Worm (Caenorhabditis elegans): ENCODE results near the gene skr-7.

The skr-7 gene

DNA sequence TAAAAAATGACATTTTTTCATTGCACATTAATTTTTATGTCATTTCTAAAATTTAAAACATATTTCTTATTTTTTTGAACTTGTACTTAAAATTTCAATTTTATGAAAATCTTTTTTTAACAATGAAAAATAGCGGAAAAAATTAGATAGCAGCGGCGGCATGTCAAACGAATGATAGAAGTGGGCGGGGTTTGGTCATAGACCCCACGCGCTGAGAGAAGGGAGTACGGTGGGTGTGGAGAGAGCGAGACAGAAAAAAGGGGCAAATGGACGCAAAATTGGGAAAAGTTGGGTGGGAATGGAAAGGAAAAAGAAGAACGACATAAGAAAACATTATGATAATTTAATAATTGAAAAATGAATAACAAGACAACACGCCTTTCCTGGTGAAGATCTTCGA is 34.3 kb upstream of the skr-7 start:
- TF ChIP-seq nfya-1 (tag; optimal IDR thresholded peaks at IDR 0.05; ENCODE audit: insufficient read depth) (peak; percentile 93), ceh-16 (tag; optimal IDR thresholded peaks at IDR 0.05) (no peak)

DNA sequence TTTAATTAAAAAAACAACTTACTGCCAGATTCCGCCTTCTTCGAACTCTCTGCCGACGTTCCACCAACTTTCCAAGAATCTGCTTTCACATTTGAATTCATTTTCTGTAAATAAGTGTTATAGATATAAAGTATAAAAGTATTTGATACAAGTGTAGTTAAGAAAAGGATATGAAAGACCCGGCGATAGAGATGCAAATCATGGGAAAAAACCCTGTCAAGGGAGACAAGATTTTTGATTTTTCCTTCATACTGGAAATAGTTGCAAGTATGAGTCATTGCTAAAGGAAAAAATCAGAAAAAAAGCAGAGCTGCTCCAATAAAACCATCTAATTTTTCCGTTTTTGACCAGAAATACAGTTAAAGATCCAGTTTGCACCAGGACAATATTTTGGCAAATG is 26.0 kb upstream of the skr-7 start, which contains the start of gene F13A2.3:
F13A2.3 (minus strand) TSS at position 101 of the 400 bp plus-strand sequence.
- TF ChIP-seq eor-1 (tag; optimal IDR thresholded peaks at IDR 0.05) (no peak), elt-2 (tag; optimal IDR thresholded peaks at IDR 0.05) (no peak), lsy-12 (tag; optimal IDR thresholded peaks at IDR 0.05) (no peak), nhr-67 (tag; optimal IDR thresholded peaks at IDR 0.05) (no peak), nhr-12 (tag; optimal IDR thresholded peaks at IDR 0.05) (no peak), lin-39 (tag; optimal IDR thresholded peaks at IDR 0.05) (no peak)

DNA sequence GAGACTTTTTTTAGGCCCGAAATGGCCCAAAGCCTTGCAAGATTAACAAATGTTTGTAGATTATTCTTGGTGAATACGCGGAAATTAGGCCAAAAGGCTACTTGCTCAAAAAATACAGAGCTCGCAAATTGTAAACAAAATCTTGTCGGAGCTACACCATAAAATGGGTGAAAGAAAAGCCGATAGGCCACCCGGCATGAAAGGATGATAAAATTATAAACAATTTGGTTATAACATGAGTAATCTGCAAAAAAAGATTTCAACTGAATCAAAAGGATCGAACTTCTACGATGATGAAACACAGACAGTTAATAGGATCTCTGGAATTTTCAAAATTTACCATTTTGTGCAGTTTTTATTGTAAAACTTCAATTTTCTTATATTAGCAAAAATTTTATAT is 24.1 kb upstream of the skr-7 start:
- TF ChIP-seq unc-62 (GFP tag; optimal IDR thresholded peaks at IDR 0.05) = no peak
- TF ChIP-seq ceh-82 (tag; optimal IDR thresholded peaks at IDR 0.05) = no peak
- TF ChIP-seq nhr-25 (tag; optimal IDR thresholded peaks at IDR 0.05) = no peak
- no peak for TF ChIP-seq fkh-2 (tag; optimal IDR thresholded peaks at IDR 0.05)
- TF ChIP-seq eor-1 (tag; optimal IDR thresholded peaks at IDR 0.05) = no peak
- TF ChIP-seq lin-15B (tag; optimal IDR thresholded peaks at IDR 0.05) = no peak
- no peak for TF ChIP-seq pqm-1 (tag; optimal IDR thresholded peaks at IDR 0.05)
- TF ChIP-seq ztf-4 (tag; optimal IDR thresholded peaks at IDR 0.05) = no peak
- TF ChIP-seq elt-2 (tag; optimal IDR thresholded peaks at IDR 0.05) = no peak
- TF ChIP-seq nfya-1 (tag; optimal IDR thresholded peaks at IDR 0.05; ENCODE audit: insufficient read depth) = no peak
- no peak for TF ChIP-seq egl-5 (tag; optimal IDR thresholded peaks at IDR 0.05)
- TF ChIP-seq nhr-76 (tag; optimal IDR thresholded peaks at IDR 0.05) = no peak

DNA sequence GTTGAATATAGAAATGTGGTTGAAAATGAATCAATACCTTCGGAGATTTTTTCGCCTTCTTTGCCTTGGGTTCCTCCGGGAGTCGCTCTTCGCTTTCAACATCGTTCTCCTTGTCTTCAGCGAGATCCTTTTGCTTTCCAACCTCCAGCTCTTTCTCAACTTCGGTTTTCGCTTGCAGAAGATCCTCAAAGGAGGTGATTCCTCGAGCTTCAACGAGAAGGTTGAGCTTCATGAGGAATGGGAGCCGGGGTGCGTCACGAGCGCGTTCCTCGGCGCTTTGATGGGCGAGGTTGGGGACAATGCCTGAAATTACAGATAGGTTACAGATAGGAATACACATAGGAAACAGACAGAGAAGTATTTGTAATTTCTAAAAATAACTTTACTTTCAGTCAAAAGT is 23.3 kb upstream of the skr-7 start:
- TF ChIP-seq nhr-77 (tag; optimal IDR thresholded peaks at IDR 0.05) (no peak), ZK546.5 (tag; optimal IDR thresholded peaks at IDR 0.05) (no peak), ztf-11 (tag; optimal IDR thresholded peaks at IDR 0.05) (no peak), R02D3.7 (tag; optimal IDR thresholded peaks at IDR 0.05) (no peak)

DNA sequence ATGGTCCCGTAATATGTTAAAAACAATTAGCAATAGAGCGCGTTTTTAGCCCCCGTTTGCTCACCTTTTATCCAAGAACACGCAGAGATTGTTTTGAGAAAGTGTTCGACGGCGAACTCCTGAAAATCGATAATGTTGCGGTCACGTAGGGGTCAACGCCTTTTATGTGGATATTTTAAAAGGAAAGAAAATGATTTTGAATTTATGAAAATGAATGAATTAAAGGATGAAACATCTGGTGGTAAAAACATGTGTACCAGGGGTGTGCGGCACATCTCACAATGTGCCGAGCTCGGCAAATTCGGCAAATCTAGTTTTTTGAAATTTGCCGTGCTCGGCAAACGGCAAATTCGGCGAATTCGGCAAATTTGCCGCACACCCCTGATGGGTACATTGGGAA is 22.1 kb upstream of the skr-7 start, which contains the start of gene F13A2.4:
F13A2.4 (minus strand) TSS at position 101 of the 400 bp plus-strand sequence.
- TF ChIP-seq lin-39 (tag; optimal IDR thresholded peaks at IDR 0.05) (no peak), nhr-28 (tag; optimal IDR thresholded peaks at IDR 0.05) (no peak), aly-2 (tag; optimal IDR thresholded peaks at IDR 0.05) (no peak)

DNA sequence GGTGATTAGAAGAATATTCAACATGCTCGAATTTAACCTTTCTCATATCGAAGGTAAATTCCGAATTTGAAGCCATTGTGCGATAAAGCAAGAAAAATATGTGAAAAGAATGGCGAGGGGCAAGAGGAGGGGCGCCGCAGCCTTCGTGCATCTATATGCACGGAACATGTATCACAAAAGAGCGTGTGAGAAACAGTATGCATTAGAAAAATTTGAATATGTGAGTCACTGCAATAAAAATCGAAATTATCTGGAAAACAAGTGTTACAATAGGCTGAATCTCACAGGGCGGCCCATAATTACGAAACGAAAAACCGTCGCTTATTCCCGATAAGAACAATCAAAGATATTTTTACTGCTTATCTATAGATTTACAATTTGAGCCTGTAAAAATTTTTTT is 20.4 kb upstream of the skr-7 start, which contains the start of gene F13A2.5:
F13A2.5 (minus strand) TSS at position 101 of the 400 bp plus-strand sequence.
- TF ChIP-seq ceh-82 (tag; optimal IDR thresholded peaks at IDR 0.05) (no peak), hmg-11 (tag; optimal IDR thresholded peaks at IDR 0.05) (no peak), skn-1 (tag; optimal IDR thresholded peaks at IDR 0.05) (no peak), egl-5 (tag; optimal IDR thresholded peaks at IDR 0.05) (no peak), ceh-9 (tag; optimal IDR thresholded peaks at IDR 0.05) (no peak), elt-3 (tag; optimal IDR thresholded peaks at IDR 0.05) (no peak), ama-1 (optimal IDR thresholded peaks at IDR 0.05) (no peak), aly-2 (tag; optimal IDR thresholded peaks at IDR 0.05) (no peak), R02D3.7 (tag; optimal IDR thresholded peaks at IDR 0.05) (no peak), jun-1 (tag; optimal IDR thresholded peaks at IDR 0.05) (no peak), elt-2 (tag; optimal IDR thresholded peaks at IDR 0.05) (no peak), mml-1 (tag; optimal IDR thresholded peaks at IDR 0.05) (no peak), egl-27 (tag; optimal IDR thresholded peaks at IDR 0.05) (no peak), ztf-4 (tag; optimal IDR thresholded peaks at IDR 0.05) (no peak), nhr-67 (tag; optimal IDR thresholded peaks at IDR 0.05) (no peak), snpc-4 (tag; optimal IDR thresholded peaks at IDR 0.05) (no peak), nfya-1 (tag; optimal IDR thresholded peaks at IDR 0.05; ENCODE audit: insufficient read depth) (no peak), nhr-25 (tag; optimal IDR thresholded peaks at IDR 0.05) (no peak)

DNA sequence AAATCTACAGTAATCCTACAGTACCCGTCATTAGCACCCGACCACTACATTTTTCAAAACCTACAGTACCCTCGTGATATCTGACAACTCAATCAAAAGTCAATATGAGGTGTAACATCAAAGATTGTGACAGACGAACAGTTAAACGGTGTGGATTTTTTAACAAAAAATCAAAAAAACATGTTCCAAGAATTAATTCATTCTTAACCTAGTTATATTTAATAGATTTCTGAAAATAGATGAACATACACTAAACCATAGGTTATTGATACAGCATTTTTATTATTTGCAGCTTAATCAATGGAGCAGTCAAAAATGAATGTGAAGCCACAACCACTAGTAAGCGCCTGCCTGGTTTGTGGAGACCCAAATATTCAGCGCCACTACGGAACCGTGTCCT is 14.7 kb upstream of the skr-7 start, which contains the start of gene nhr-118:
nhr-118 (plus strand) TSS at position 301 of the 400 bp plus-strand sequence.
- no peak for TF ChIP-seq skn-1 (tag; optimal IDR thresholded peaks at IDR 0.05)
- TF ChIP-seq nhr-12 (tag; optimal IDR thresholded peaks at IDR 0.05) = no peak
- no peak for TF ChIP-seq snpc-4 (tag; optimal IDR thresholded peaks at IDR 0.05)
- no peak for TF ChIP-seq nhr-43 (tag; optimal IDR thresholded peaks at IDR 0.05; ENCODE audit: poor library complexity, severe bottlenecking)
- no peak for TF ChIP-seq fos-1 (tag; optimal IDR thresholded peaks at IDR 0.05)
- TF ChIP-seq elt-1 (tag; optimal IDR thresholded peaks at IDR 0.05) = no peak
- no peak for TF ChIP-seq unc-39 (tag; optimal IDR thresholded peaks at IDR 0.05)
- TF ChIP-seq lsy-12 (tag; optimal IDR thresholded peaks at IDR 0.05) = no peak
- TF ChIP-seq ceh-16 (tag; optimal IDR thresholded peaks at IDR 0.05) = no peak
- no peak for TF ChIP-seq nhr-11 (tag; optimal IDR thresholded peaks at IDR 0.05)
- no peak for TF ChIP-seq nhr-76 (tag; optimal IDR thresholded peaks at IDR 0.05)
